Worm (Caenorhabditis elegans) whole organism, early embryonic: ENCODE data around the gene F26F2.5.

Source experiments
- B0310.2 ChIP-seq: sonication (generic microtip); optimal IDR thresholded peaks from 2 replicates; lab custom pipeline; 2016; ENCODE audit warnings: mild to moderate bottlenecking, missing genetic modification characterization, missing compliant biosample characterization
- ama-1 ChIP-seq: fragments of 150-350 bp; optimal IDR thresholded peaks from 2 replicates; lab custom pipeline; 2014
- sea-1 ChIP-seq: fragments of 200-800 bp; sonication (Bioruptor generic); conservative IDR thresholded peaks from 2 replicates; pipeline ENCODE4 v1.3.6; 2022; ENCODE audit warnings: missing genetic modification characterization, missing compliant biosample characterization
- tbx-11 ChIP-seq: fragments of 200-800 bp; sonication (Bioruptor generic); IDR thresholded peaks from 2 replicates; pipeline ENCODE4 v1.3.6; 2022; ENCODE audit warnings: missing genetic modification characterization, missing compliant biosample characterization

- TF ChIP-seq ama-1 (lab: Kevin White, UChicago) (no peak), B0310.2 (no peak), tbx-11 (GFP tag; lab: Robert Waterston, UW) (no peak), sea-1 (no peak)
Observed at ce11 chrV:20566454-20566853, 7.0 kb upstream of the F26F2.5 start, which contains the start of gene F26F2.3.
